Fruit fly (Drosophila melanogaster) whole organism, prepupa: ENCODE data around the gene CG6893.

Experiments used
- Blimp-1 ChIP-seq: fragments of 200-800 bp; sonication (Bioruptor generic); optimal IDR thresholded peaks from 3 replicates; lab custom pipeline; 2017; ENCODE audit warnings: missing biosample characterization, missing genetic modification characterization, mild to moderate bottlenecking, moderate library complexity, missing genetic modification reagents
- CG10631 ChIP-seq: fragments of 200-800 bp; sonication (Bioruptor generic); optimal IDR thresholded peaks from 2 replicates; lab custom pipeline; 2016; ENCODE audit warnings: missing biosample characterization, missing genetic modification characterization
- CG11294 ChIP-seq: fragments of 200-800 bp; sonication (Bioruptor generic); IDR thresholded peaks from 2 replicates; pipeline ENCODE4 v1.3.6; 2022; ENCODE audit warnings: missing biosample characterization, missing genetic modification characterization
- CG11762 ChIP-seq: fragments of 200-800 bp; sonication (Bioruptor generic); optimal IDR thresholded peaks from 3 replicates; lab custom pipeline; 2016; ENCODE audit warnings: missing biosample characterization, missing genetic modification characterization; ENCODE audit not compliant: insufficient read depth
- CG15336 ChIP-seq: fragments of 200-800 bp; sonication (Bioruptor generic); IDR thresholded peaks from 2 replicates; pipeline ENCODE4 v1.3.6; 2022; ENCODE audit warnings: missing biosample characterization, missing genetic modification characterization
- CG1621 ChIP-seq: fragments of 200-800 bp; sonication (Bioruptor generic); optimal IDR thresholded peaks from 3 replicates; lab custom pipeline; 2018; ENCODE audit warnings: missing biosample characterization, mild to moderate bottlenecking, missing genetic modification characterization
- CG31627 ChIP-seq: fragments of 200-800 bp; sonication (Bioruptor generic); optimal IDR thresholded peaks from 3 replicates; lab custom pipeline; 2016; ENCODE audit warnings: missing biosample characterization, missing genetic modification characterization
- CG34406 ChIP-seq: fragments of 200-800 bp; sonication (Bioruptor generic); optimal IDR thresholded peaks from 3 replicates; lab custom pipeline; 2016; ENCODE audit warnings: missing biosample characterization, missing genetic modification characterization
- CG3919 ChIP-seq: fragments of 200-800 bp; sonication (Bioruptor generic); optimal IDR thresholded peaks from 3 replicates; lab custom pipeline; 2016; ENCODE audit warnings: missing biosample characterization, missing genetic modification characterization
- CG4318 ChIP-seq: fragments of 200-800 bp; sonication (Bioruptor generic); optimal IDR thresholded peaks from 3 replicates; lab custom pipeline; 2017; ENCODE audit warnings: missing biosample characterization, mild to moderate bottlenecking, missing genetic modification characterization
- CG6163 ChIP-seq: fragments of 200-800 bp; sonication (Bioruptor generic); IDR thresholded peaks from 3 replicates; pipeline ENCODE4 v1.3.6; 2022; ENCODE audit warnings: missing biosample characterization, missing genetic modification characterization
- CG6792 ChIP-seq: fragments of 200-800 bp; sonication (Bioruptor generic); optimal IDR thresholded peaks from 3 replicates; lab custom pipeline; 2016; ENCODE audit warnings: missing biosample characterization, missing genetic modification characterization
- CG6808 ChIP-seq: fragments of 200-800 bp; sonication (Bioruptor generic); optimal IDR thresholded peaks from 3 replicates; lab custom pipeline; 2017; ENCODE audit warnings: missing biosample characterization, missing genetic modification characterization, mild to moderate bottlenecking, moderate library complexity, missing genetic modification reagents
- CG6854 ChIP-seq: fragments of 200-800 bp; sonication (Bioruptor generic); optimal IDR thresholded peaks from 2 replicates; lab custom pipeline; 2017; ENCODE audit warnings: missing biosample characterization, mild to moderate bottlenecking, missing genetic modification characterization
- CG8319 ChIP-seq: fragments of 200-800 bp; sonication (Bioruptor generic); optimal IDR thresholded peaks from 3 replicates; lab custom pipeline; 2016; ENCODE audit warnings: missing biosample characterization, missing genetic modification characterization
- Eip78C ChIP-seq: fragments of 200-800 bp; sonication (Bioruptor generic); peaks from one replicate; lab custom pipeline; 2016; ENCODE audit warnings: missing biosample characterization, missing genetic modification characterization
- Eip93F ChIP-seq: fragments of 200-800 bp; sonication (Bioruptor generic); optimal IDR thresholded peaks from 2 replicates; lab custom pipeline; 2016; ENCODE audit warnings: missing biosample characterization, mild to moderate bottlenecking, missing genetic modification characterization
- Ets21C ChIP-seq: fragments of 200-800 bp; sonication (Bioruptor generic); optimal IDR thresholded peaks from 3 replicates; lab custom pipeline; 2016; ENCODE audit warnings: missing biosample characterization, missing genetic modification characterization
- Ets96B ChIP-seq: fragments of 200-800 bp; optimal IDR thresholded peaks from 2 replicates; lab custom pipeline; 2019; ENCODE audit warnings: missing biosample characterization, mild to moderate bottlenecking, missing genetic modification characterization, moderate library complexity
- Hr38 ChIP-seq: sonication (Bioruptor generic); optimal IDR thresholded peaks from 2 replicates; lab custom pipeline; 2016; ENCODE audit warnings: missing biosample characterization, missing genetic modification characterization
- Hr39 ChIP-seq: fragments of 200-800 bp; sonication (Bioruptor generic); optimal IDR thresholded peaks from 2 replicates; lab custom pipeline; 2016; ENCODE audit warnings: missing biosample characterization, missing genetic modification characterization
- Hr4 ChIP-seq: fragments of 200-800 bp; sonication (Bioruptor generic); optimal IDR thresholded peaks from 3 replicates; lab custom pipeline; 2016; ENCODE audit warnings: missing biosample characterization, missing genetic modification characterization
- Lpt ChIP-seq: fragments of 200-800 bp; sonication (Bioruptor generic); optimal IDR thresholded peaks from 3 replicates; lab custom pipeline; 2016; ENCODE audit warnings: missing biosample characterization, missing genetic modification characterization
- Met ChIP-seq: fragments of 200-800 bp; sonication (Bioruptor generic); optimal IDR thresholded peaks from 3 replicates; lab custom pipeline; 2016; ENCODE audit warnings: missing biosample characterization, missing genetic modification characterization
- OdsH ChIP-seq: fragments of 200-800 bp; sonication (Bioruptor generic); optimal IDR thresholded peaks from 3 replicates; lab custom pipeline; 2016; ENCODE audit warnings: missing biosample characterization, missing genetic modification characterization
- Sox15 ChIP-seq: fragments of 200-800 bp; sonication (Bioruptor generic); optimal IDR thresholded peaks from 3 replicates; lab custom pipeline; 2016; ENCODE audit warnings: missing biosample characterization, missing genetic modification characterization
- achi ChIP-seq: fragments of 200-800 bp; sonication (Bioruptor generic); optimal IDR thresholded peaks from 3 replicates; lab custom pipeline; 2016; ENCODE audit warnings: missing biosample characterization, missing genetic modification characterization
- acj6 ChIP-seq: fragments of 200-800 bp; sonication (Bioruptor generic); optimal IDR thresholded peaks from 3 replicates; lab custom pipeline; 2016; ENCODE audit warnings: missing biosample characterization, missing genetic modification characterization
- cyc ChIP-seq: fragments of 200-800 bp; sonication (Bioruptor generic); optimal IDR thresholded peaks from 3 replicates; lab custom pipeline; 2016; ENCODE audit warnings: missing biosample characterization, missing genetic modification characterization
- fd85E ChIP-seq: fragments of 200-800 bp; sonication (Bioruptor generic); optimal IDR thresholded peaks from 3 replicates; lab custom pipeline; 2016; ENCODE audit warnings: missing biosample characterization, missing genetic modification characterization
- fkh ChIP-seq: fragments of 200-800 bp; sonication (Bioruptor generic); optimal IDR thresholded peaks from 3 replicates; lab custom pipeline; 2017; ENCODE audit warnings: missing biosample characterization, mild to moderate bottlenecking, missing genetic modification characterization, moderate library complexity
- net ChIP-seq: fragments of 200-800 bp; sonication (Bioruptor generic); optimal IDR thresholded peaks from 3 replicates; lab custom pipeline; 2016; ENCODE audit warnings: missing biosample characterization, missing genetic modification characterization
- pdm3 ChIP-seq: fragments of 200-800 bp; sonication (Bioruptor generic); optimal IDR thresholded peaks from 3 replicates; lab custom pipeline; 2016; ENCODE audit warnings: missing biosample characterization, missing genetic modification characterization
- salr ChIP-seq, 2 experiments: fragments of 200-800 bp; sonication (Bioruptor generic); optimal IDR thresholded peaks; 3 replicates each; lab custom pipeline; 2016 to 2018; ENCODE audit warnings: missing biosample characterization in 2 of 2, missing genetic modification characterization in 2 of 2, mild to moderate bottlenecking in 1 of 2
- spab ChIP-seq: fragments of 200-800 bp; sonication (Bioruptor generic); optimal IDR thresholded peaks from 2 replicates; lab custom pipeline; 2017; ENCODE audit warnings: missing biosample characterization, mild to moderate bottlenecking, missing genetic modification characterization, missing genetic modification reagents
- ss ChIP-seq, 2 experiments: fragments of 200-800 bp; sonication (Bioruptor generic); optimal IDR thresholded peaks; 2 replicates in 1 of 2; 3 replicates in 1 of 2; lab custom pipeline; 2017 to 2018; ENCODE audit warnings: mild to moderate bottlenecking in 2 of 2, missing biosample characterization in 2 of 2, missing genetic modification characterization in 2 of 2, moderate library complexity in 1 of 2
- svp ChIP-seq: fragments of 200-800 bp; sonication (Bioruptor generic); peaks from one replicate; lab custom pipeline; 2016; ENCODE audit warnings: missing biosample characterization, missing genetic modification characterization
- vri ChIP-seq: fragments of 200-800 bp; sonication (Bioruptor generic); optimal IDR thresholded peaks from 3 replicates; lab custom pipeline; 2016; ENCODE audit warnings: missing biosample characterization, mild to moderate bottlenecking, missing genetic modification characterization

CG6893 gene

dm6 chr3L:18681550-18682217 lies 12.3 kb upstream of the CG6893 start, which contains the start of the genes Sgf11 and CG32202 (continued):
- TF ChIP-seq OdsH (GFP tag; lab: Kevin White, UChicago) (peak; percentile 67), CG11762 (GFP tag; lab: Kevin White, UChicago) (no peak), CG15336 (GFP tag; lab: Robert Waterston, UW) (peak; percentile 68), Ets96B (tag; lab: Kevin White, UChicago) (peak; percentile 61), vri (no peak), Eip78C (GFP tag; lab: Kevin White, UChicago) (peak; percentile 51), salr (GFP tag; optimal IDR thresholded peaks at IDR 0.05; lab: Kevin White, UChicago) (no peak), pdm3 (GFP tag; lab: Kevin White, UChicago) (no peak), CG1621 (tag; lab: Kevin White, UChicago) (no peak), svp (GFP tag; lab: Kevin White, UChicago) (peak; percentile 58), acj6 (GFP tag; lab: Kevin White, UChicago) (peak; percentile 58), fkh (GFP tag; lab: Kevin White, UChicago) (peak; percentile 88), Hr4 (peak; percentile 40), Ets21C (GFP tag; lab: Kevin White, UChicago) (no peak), CG8319 (no peak), CG6854 (GFP tag; lab: Kevin White, UChicago) (no peak), CG6792 (GFP tag; lab: Kevin White, UChicago) (peak; percentile 35), CG6808 (GFP tag; lab: Kevin White, UChicago) (no peak), Blimp-1 (no peak), CG3919 (GFP tag; lab: Kevin White, UChicago) (no peak), CG11294 (no peak)

- TF ChIP-seq fkh (GFP tag; lab: Kevin White, UChicago) = no peak
- no peak for TF ChIP-seq Hr39 (GFP tag; lab: Kevin White, UChicago)
- no peak for TF ChIP-seq Eip93F (GFP tag; lab: Kevin White, UChicago)
- no peak for TF ChIP-seq Sox15 (GFP tag; lab: Kevin White, UChicago)
- TF ChIP-seq Lpt (GFP tag; lab: Kevin White, UChicago) = no peak
- TF ChIP-seq spab (GFP tag; lab: Kevin White, UChicago) = no peak
- TF ChIP-seq ss (GFP tag; optimal IDR thresholded peaks at IDR 0.05; lab: Kevin White, UChicago) = no peak
- TF ChIP-seq CG6163 (GFP tag; lab: Robert Waterston, UW) = no peak
- TF ChIP-seq achi = no peak
- TF ChIP-seq CG34406 = no peak
- no peak for TF ChIP-seq pdm3 (GFP tag; lab: Kevin White, UChicago)
- no peak for TF ChIP-seq Ets21C (GFP tag; lab: Kevin White, UChicago)
- TF ChIP-seq cyc (GFP tag; lab: Kevin White, UChicago) = no peak
- TF ChIP-seq CG10631 = no peak
- no peak for TF ChIP-seq CG11762 (GFP tag; lab: Kevin White, UChicago)
- TF ChIP-seq svp (GFP tag; lab: Kevin White, UChicago) = no peak
- TF ChIP-seq, all 60 proteins: peak for 0
These were observed 10.1 kb upstream of the CG6893 start, which contains the start of gene Chmp1 for dm6 chr3L:18683846-18684245. Chmp1 (minus strand) TSS chr3L:18684061.

- TF ChIP-seq fd85E (GFP tag; lab: Kevin White, UChicago) (no peak), CG3919 (GFP tag; lab: Kevin White, UChicago) (no peak), CG1621 (tag; lab: Kevin White, UChicago) (no peak), svp (GFP tag; lab: Kevin White, UChicago) (peak; percentile 87), Met (GFP tag; lab: Kevin White, UChicago) (no peak), Eip78C (GFP tag; lab: Kevin White, UChicago) (peak; percentile 22), Hr38 (GFP tag; lab: Kevin White, UChicago) (no peak), Blimp-1 (no peak), CG31627 (GFP tag; lab: Kevin White, UChicago) (no peak), CG6792 (GFP tag; lab: Kevin White, UChicago) (no peak), net (GFP tag; lab: Kevin White, UChicago) (no peak), CG4318 (GFP tag; lab: Kevin White, UChicago) (no peak)
- TF ChIP-seq, all 60 proteins: peak for 2
These were observed 7.7 kb upstream of the CG6893 start, which contains the start of gene Cyp12c1 for dm6 chr3L:18686220-18686801. Cyp12c1 (minus strand) TSS chr3L:18686319.
